Worm (Caenorhabditis elegans) whole organism, late embryonic: ENCODE measurements around the gene jac-1.

ENCODE experiments used
- C08G9.2 ChIP-seq: sonication (generic microtip); optimal IDR thresholded peaks from 2 replicates; lab custom pipeline; 2016; ENCODE audit warnings: mild to moderate bottlenecking, missing genetic modification characterization, moderate library complexity, missing compliant biosample characterization
- C38D4.7 ChIP-seq: fragments of 200-800 bp; sonication (Bioruptor generic); optimal IDR thresholded peaks from 2 replicates; lab custom pipeline; 2018; ENCODE audit warnings: mild to moderate bottlenecking, missing genetic modification characterization, moderate library complexity, missing compliant biosample characterization
- F13H6.1 ChIP-seq: sonication (generic microtip); optimal IDR thresholded peaks from 2 replicates; lab custom pipeline; 2016; ENCODE audit warnings: missing genetic modification characterization, missing compliant biosample characterization
- K02D7.2 ChIP-seq: sonication (generic microtip); optimal IDR thresholded peaks from 2 replicates; lab custom pipeline; 2017; ENCODE audit warnings: mild to moderate bottlenecking, missing genetic modification characterization, missing compliant biosample characterization
- Y22D7AL.16 ChIP-seq: sonication (generic microtip); optimal IDR thresholded peaks from 2 replicates; lab custom pipeline; 2016; ENCODE audit warnings: missing genetic modification characterization, missing compliant biosample characterization
- ceh-14 ChIP-seq: sonication (generic microtip); optimal IDR thresholded peaks from 2 replicates; lab custom pipeline; 2016; ENCODE audit warnings: missing genotype, missing genetic modification characterization, missing compliant biosample characterization
- ceh-2 ChIP-seq: sonication (generic microtip); optimal IDR thresholded peaks from 2 replicates; lab custom pipeline; 2016; ENCODE audit warnings: missing genotype, missing genetic modification characterization, missing compliant biosample characterization
- ceh-22 ChIP-seq: sonication (generic microtip); optimal IDR thresholded peaks from 2 replicates; lab custom pipeline; 2017; ENCODE audit warnings: missing biosample characterization, missing genetic modification characterization
- ceh-30 ChIP-seq: fragments of 150-350 bp; optimal IDR thresholded peaks from 2 replicates; lab custom pipeline; 2014; ENCODE audit warnings: missing biosample characterization, missing genetic modification characterization
- ceh-45 ChIP-seq: fragments of 200-800 bp; sonication (Bioruptor generic); IDR thresholded peaks from 2 replicates; pipeline ENCODE4 v1.3.6; 2022; ENCODE audit warnings: missing genetic modification reagents, missing genetic modification characterization, missing compliant biosample characterization
- ceh-48 ChIP-seq: sonication (generic microtip); optimal IDR thresholded peaks from 2 replicates; lab custom pipeline; 2016; ENCODE audit warnings: missing genetic modification characterization, inconsistent platforms, missing compliant biosample characterization
- ceh-6 ChIP-seq: fragments of 200-800 bp; sonication (Bioruptor generic); optimal IDR thresholded peaks from 2 replicates; lab custom pipeline; 2018; ENCODE audit warnings: mild to moderate bottlenecking, missing genetic modification characterization, missing compliant biosample characterization
- elt-2 ChIP-seq: sonication (generic microtip); optimal IDR thresholded peaks from 2 replicates; lab custom pipeline; 2016; ENCODE audit warnings: missing genetic modification reagents, missing genetic modification characterization, missing compliant biosample characterization
- elt-4 ChIP-seq: sonication (generic microtip); optimal IDR thresholded peaks from 2 replicates; lab custom pipeline; 2016; ENCODE audit warnings: missing genetic modification characterization, missing compliant biosample characterization
- ets-4 ChIP-seq: sonication (generic microtip); optimal IDR thresholded peaks from 2 replicates; lab custom pipeline; 2016; ENCODE audit warnings: missing genetic modification characterization, missing compliant biosample characterization
- hlh-13 ChIP-seq: fragments of 200-800 bp; sonication (Bioruptor generic); optimal IDR thresholded peaks from 2 replicates; lab custom pipeline; 2018; ENCODE audit warnings: mild to moderate bottlenecking, missing genetic modification characterization, missing compliant biosample characterization
- hlh-30 ChIP-seq: sonication (generic microtip); optimal IDR thresholded peaks from 2 replicates; lab custom pipeline; 2017; ENCODE audit warnings: antibody characterized with exemption, missing genetic modification characterization, missing compliant biosample characterization; ENCODE audit not compliant: insufficient read depth
- lin-11 ChIP-seq: fragments of 200-800 bp; sonication (Bioruptor generic); optimal IDR thresholded peaks from 2 replicates; lab custom pipeline; 2018; ENCODE audit warnings: mild to moderate bottlenecking, missing genetic modification characterization, missing compliant biosample characterization
- madf-2 ChIP-seq: sonication (generic microtip); optimal IDR thresholded peaks from 2 replicates; lab custom pipeline; 2017; ENCODE audit warnings: missing genetic modification characterization, missing compliant biosample characterization
- mec-3 ChIP-seq: sonication (generic microtip); optimal IDR thresholded peaks from 2 replicates; lab custom pipeline; 2016; ENCODE audit warnings: borderline replicate concordance, missing genetic modification characterization, missing compliant biosample characterization
- nfya-1 ChIP-seq: sonication (generic microtip); optimal IDR thresholded peaks from 2 replicates; lab custom pipeline; 2017; ENCODE audit warnings: missing genetic modification characterization, mild to moderate bottlenecking, missing compliant biosample characterization, antibody characterized with exemption, moderate library complexity
- nhr-11 ChIP-seq: fragments of 150-350 bp; optimal IDR thresholded peaks from 2 replicates; lab custom pipeline; 2014; ENCODE audit warnings: missing biosample characterization, missing genetic modification characterization
- pag-3 ChIP-seq: sonication (generic microtip); optimal IDR thresholded peaks from 2 replicates; lab custom pipeline; 2016; ENCODE audit warnings: missing compliant biosample characterization, missing genetic modification characterization, borderline replicate concordance
- pat-9 ChIP-seq: fragments of 200-800 bp; sonication (Bioruptor generic); optimal IDR thresholded peaks from 2 replicates; lab custom pipeline; 2018; ENCODE audit warnings: mild to moderate bottlenecking, missing genetic modification characterization, moderate library complexity, missing compliant biosample characterization
- pax-1 ChIP-seq: fragments of 150-350 bp; optimal IDR thresholded peaks from 2 replicates; lab custom pipeline; 2014; ENCODE audit warnings: missing biosample characterization, missing genetic modification characterization
- pha-2 ChIP-seq: sonication (generic microtip); optimal IDR thresholded peaks from 2 replicates; lab custom pipeline; 2017; ENCODE audit warnings: mild to moderate bottlenecking, missing genetic modification characterization, missing compliant biosample characterization
- pha-4 ChIP-seq: fragments of 150-350 bp; optimal IDR thresholded peaks from 2 replicates; lab custom pipeline; 2018; ENCODE audit warnings: missing biosample characterization, missing genetic modification reagents, missing genetic modification characterization
- pqm-1 ChIP-seq: sonication (generic microtip); optimal IDR thresholded peaks from 2 replicates; lab custom pipeline; 2016; ENCODE audit warnings: missing genetic modification characterization, missing compliant biosample characterization
- ref-2 ChIP-seq: sonication (generic microtip); optimal IDR thresholded peaks from 2 replicates; lab custom pipeline; 2016; ENCODE audit warnings: missing genetic modification characterization, missing compliant biosample characterization
- sox-4 ChIP-seq: sonication (generic microtip); optimal IDR thresholded peaks from 2 replicates; lab custom pipeline; 2017; ENCODE audit warnings: mild to moderate bottlenecking, missing genetic modification characterization, inconsistent platforms, missing compliant biosample characterization
- syd-9 ChIP-seq: sonication (generic microtip); optimal IDR thresholded peaks from 2 replicates; lab custom pipeline; 2016; ENCODE audit warnings: mild to moderate bottlenecking, missing genetic modification characterization, moderate library complexity, missing compliant biosample characterization
- tbx-2 ChIP-seq: sonication (generic microtip); optimal IDR thresholded peaks from 2 replicates; lab custom pipeline; 2016; ENCODE audit warnings: missing genetic modification characterization, missing compliant biosample characterization
- tbx-7 ChIP-seq: sonication (generic microtip); optimal IDR thresholded peaks from 2 replicates; lab custom pipeline; 2016; ENCODE audit warnings: missing genotype, missing genetic modification characterization, missing compliant biosample characterization
- unc-3 ChIP-seq, 2 experiments: fragments of 200-800 bp in 1 of 2; sonication (Bioruptor generic) in 1 of 2; sonication (generic microtip) in 1 of 2; conservative IDR thresholded peaks in 1 of 2; optimal IDR thresholded peaks in 1 of 2; 2 replicates each; pipeline versions ENCODE4 v1.3.6 to Lab custom; 2016 to 2022; ENCODE audit warnings: missing compliant biosample characterization in 2 of 2, missing genetic modification characterization in 2 of 2, missing genetic modification reagents in 1 of 2
- unc-42 ChIP-seq: sonication (generic microtip); optimal IDR thresholded peaks from 2 replicates; lab custom pipeline; 2016; ENCODE audit warnings: missing genotype, missing genetic modification characterization, missing compliant biosample characterization

Gene jac-1

ce11 chrIV:16041038-16041437 is 14.4 kb upstream of the jac-1 start:
- TF ChIP-seq ceh-45 (GFP tag; lab: Robert Waterston, UW), result no peak
- TF ChIP-seq hlh-30, result no peak
- no peak for TF ChIP-seq ceh-22
- no peak for TF ChIP-seq elt-4
- no peak for TF ChIP-seq ref-2
- TF ChIP-seq madf-2 (tag; lab: Kevin White, UChicago), result no peak
- no peak for TF ChIP-seq pat-9 (tag; lab: Kevin White, UChicago)
- TF ChIP-seq Y22D7AL.16, result no peak
- TF ChIP-seq, all 69 proteins: peak for 0

ce11 chrIV:16038000-16038399 is 11.4 kb upstream of the jac-1 start:
- TF ChIP-seq hlh-13 (GFP tag; lab: Kevin White, UChicago) (no peak), pat-9 (tag; lab: Kevin White, UChicago) (no peak), sox-4 (tag; lab: Kevin White, UChicago) (no peak), C08G9.2 (tag; lab: Kevin White, UChicago) (no peak), hlh-30 (no peak), pha-4 (tag; lab: Kevin White, UChicago) (no peak), C38D4.7 (GFP tag; lab: Kevin White, UChicago) (no peak), elt-4 (no peak), nfya-1 (no peak), F13H6.1 (no peak), K02D7.2 (no peak), ets-4 (tag; lab: Kevin White, UChicago) (no peak), pax-1 (tag; lab: Kevin White, UChicago) (no peak), ref-2 (no peak), ceh-30 (tag; lab: Kevin White, UChicago) (no peak), tbx-7 (tag; lab: Kevin White, UChicago) (no peak), madf-2 (tag; lab: Kevin White, UChicago) (no peak), pqm-1 (no peak), nhr-11 (tag; lab: Kevin White, UChicago) (no peak)

- peak; percentile 87 for TF ChIP-seq nfya-1
- TF ChIP-seq ceh-48 (tag; lab: Kevin White, UChicago), result no peak
- no peak for TF ChIP-seq Y22D7AL.16
Observed at ce11 chrIV:16036696-16037095, 10.0 kb upstream of the jac-1 start.

ce11 chrIV:16036057-16036456 is 9.4 kb upstream of the jac-1 start:
- TF ChIP-seq ceh-2 (tag; lab: Kevin White, UChicago) (no peak), tbx-2 (tag; lab: Kevin White, UChicago) (peak; percentile 5)
- TF ChIP-seq, all 69 proteins: peak for 1

ce11 chrIV:16035109-16035508 is 8.5 kb upstream of the jac-1 start:
- TF ChIP-seq ceh-6 (GFP tag; lab: Kevin White, UChicago) (no peak), unc-42 (tag; lab: Kevin White, UChicago) (no peak), pha-2 (tag; lab: Kevin White, UChicago) (no peak), pag-3 (tag; lab: Kevin White, UChicago) (no peak), sox-4 (tag; lab: Kevin White, UChicago) (no peak), ceh-14 (tag; lab: Kevin White, UChicago) (no peak), elt-2 (tag; lab: Kevin White, UChicago) (no peak), lin-11 (no peak), F13H6.1 (no peak), pha-4 (tag; lab: Kevin White, UChicago) (no peak), mec-3 (tag; lab: Kevin White, UChicago) (no peak), ceh-22 (no peak), syd-9 (tag; lab: Kevin White, UChicago) (no peak), unc-3 (GFP tag; conservative IDR thresholded peaks at IDR 0.05; lab: Robert Waterston, UW) (no peak), unc-3 (tag; optimal IDR thresholded peaks at IDR 0.05; lab: Kevin White, UChicago) (no peak)
